Worm (Caenorhabditis elegans) whole organism, young adult: Measurements from ENCODE around the gene R01H2.4.

ENCODE experiments used
- F55B11.4 ChIP-seq: sonication (generic microtip); optimal IDR thresholded peaks from 2 replicates; lab custom pipeline; 2016; ENCODE audit warnings: missing compliant biosample characterization, missing genetic modification characterization, borderline replicate concordance; ENCODE audit not compliant: insufficient read depth
- Y56A3A.18 ChIP-seq: fragments of 200-800 bp; sonication (Bioruptor generic); IDR thresholded peaks from 2 replicates; pipeline ENCODE4 v1.3.6; 2022; ENCODE audit warnings: missing genetic modification reagents, missing genetic modification characterization, missing compliant biosample characterization
- athp-1 ChIP-seq: sonication (generic microtip); optimal IDR thresholded peaks from 2 replicates; lab custom pipeline; 2017; ENCODE audit warnings: mild to moderate bottlenecking, missing genetic modification characterization, missing compliant biosample characterization
- ccch-3 ChIP-seq: fragments of 200-800 bp; sonication (Bioruptor generic); optimal IDR thresholded peaks from 2 replicates; lab custom pipeline; 2018; ENCODE audit warnings: mild to moderate bottlenecking, missing genetic modification characterization, missing compliant biosample characterization
- madf-8 ChIP-seq: fragments of 200-800 bp; sonication (Bioruptor generic); conservative IDR thresholded peaks from 2 replicates; pipeline ENCODE4 v1.3.6; 2022; ENCODE audit warnings: missing genetic modification reagents, missing genetic modification characterization, missing compliant biosample characterization
- nhr-27 ChIP-seq: fragments of 200-800 bp; sonication (Bioruptor generic); optimal IDR thresholded peaks from 2 replicates; lab custom pipeline; 2018; ENCODE audit warnings: mild to moderate bottlenecking, missing genetic modification characterization, moderate library complexity, missing compliant biosample characterization
- sea-2 ChIP-seq: fragments of 200-800 bp; sonication (Bioruptor generic); IDR thresholded peaks from 2 replicates; pipeline ENCODE4 v1.3.6; 2022; ENCODE audit warnings: missing genetic modification characterization, missing compliant biosample characterization
- snpc-3.4 ChIP-seq: sonication (generic microtip); optimal IDR thresholded peaks from 2 replicates; lab custom pipeline; 2017; ENCODE audit warnings: missing genetic modification characterization, mild to moderate bottlenecking, missing compliant biosample characterization, antibody characterized with exemption, moderate library complexity, missing genotype, missing genetic modification reagents
- tbp1 ChIP-seq: fragments of 200-800 bp; sonication (Bioruptor generic); optimal IDR thresholded peaks from 2 replicates; lab custom pipeline; 2018; ENCODE audit warnings: mild to moderate bottlenecking, missing genetic modification characterization, missing compliant biosample characterization
- unc-130 ChIP-seq: sonication (generic microtip); optimal IDR thresholded peaks from 2 replicates; lab custom pipeline; 2016; ENCODE audit warnings: missing genetic modification reagents, missing genetic modification characterization, missing compliant biosample characterization
- ztf-26 ChIP-seq: sonication (generic microtip); optimal IDR thresholded peaks from 2 replicates; lab custom pipeline; 2017; ENCODE audit warnings: missing genetic modification characterization, missing compliant biosample characterization
- ztf-28 ChIP-seq: fragments of 200-800 bp; sonication (Bioruptor generic); IDR thresholded peaks from 2 replicates; pipeline ENCODE4 v1.3.6; 2022; ENCODE audit warnings: missing genetic modification reagents, missing genetic modification characterization, missing compliant biosample characterization

The R01H2.4 gene

DNA sequence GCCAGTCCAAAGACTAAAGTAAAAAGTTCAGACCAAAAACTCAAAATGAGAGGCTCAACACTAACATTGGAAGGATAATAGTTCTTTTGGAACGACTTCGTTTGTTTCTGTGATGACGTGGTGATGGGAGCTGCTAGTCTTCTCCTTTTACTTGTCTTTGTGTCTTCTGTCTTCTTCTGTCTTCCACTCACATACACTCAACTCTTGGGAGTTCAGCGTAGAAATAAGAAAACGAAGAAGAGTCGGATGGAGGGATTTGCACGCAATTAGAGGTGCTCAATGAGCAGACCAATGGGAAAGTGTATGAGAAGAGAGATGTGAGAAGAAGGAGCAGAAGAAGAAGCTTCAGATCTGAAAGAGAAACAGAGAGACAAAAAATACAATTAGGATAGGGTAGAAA lies 52.0 kb downstream of the R01H2.4 start:
- no peak for TF ChIP-seq sea-2 (GFP tag; lab: Robert Waterston, UW)
- TF ChIP-seq F55B11.4 (tag; lab: Kevin White, UChicago): no peak
- TF ChIP-seq madf-8 (GFP tag; lab: Robert Waterston, UW): no peak
- no peak for TF ChIP-seq ztf-26 (tag; lab: Kevin White, UChicago)
- no peak for TF ChIP-seq Y56A3A.18 (GFP tag; lab: Robert Waterston, UW)
- no peak for TF ChIP-seq ccch-3 (GFP tag; lab: Kevin White, UChicago)
- no peak for TF ChIP-seq athp-1 (tag; lab: Kevin White, UChicago)
- no peak for TF ChIP-seq nhr-27 (tag; lab: Kevin White, UChicago)
- no peak for TF ChIP-seq unc-130
- TF ChIP-seq ztf-28 (GFP tag; lab: Robert Waterston, UW): no peak
- TF ChIP-seq snpc-3.4 (tag; lab: Kevin White, UChicago): no peak
- no peak for TF ChIP-seq tbp1 (GFP tag; lab: Kevin White, UChicago)
